Worm (Caenorhabditis elegans) whole organism, L4/young adult: ENCODE results near the gene pals-38.

Experiments
- W03F9.2 ChIP-seq: fragments of 150-350 bp; optimal IDR thresholded peaks from 2 replicates; lab custom pipeline; 2014; ENCODE audit warnings: missing biosample characterization, missing genetic modification characterization
- dao-5 ChIP-seq: sonication (generic microtip); optimal IDR thresholded peaks from 2 replicates; lab custom pipeline; 2016; ENCODE audit warnings: missing genotype, missing genetic modification characterization, moderate library complexity, missing compliant biosample characterization
- him-1 ChIP-seq: sonication (generic microtip); optimal IDR thresholded peaks from 2 replicates; lab custom pipeline; 2016; ENCODE audit warnings: missing genotype, missing genetic modification reagents, missing genetic modification characterization, missing compliant biosample characterization

- TF ChIP-seq him-1 (tag; lab: Kevin White, UChicago) (no peak), W03F9.2 (tag; lab: Kevin White, UChicago) (no peak), dao-5 (tag; lab: Kevin White, UChicago) (no peak)
Observed at ce11 chrV:12397545-12397944, 49.2 kb downstream of the pals-38 start, which contains the start of gene K01D12.5.
